Worm (Caenorhabditis elegans) whole organism, L1 larva: ENCODE results near the gene sox-4.

Source experiments
- snu-23 ChIP-seq: sonication (generic microtip); optimal IDR thresholded peaks from 2 replicates; lab custom pipeline; 2016; ENCODE audit warnings: missing genetic modification characterization, missing compliant biosample characterization
- unc-62 ChIP-seq: fragments of 150-350 bp; optimal IDR thresholded peaks from 2 replicates; lab custom pipeline; 2014; ENCODE audit warnings: missing biosample characterization, missing genetic modification reagents, missing genetic modification characterization

DNA sequence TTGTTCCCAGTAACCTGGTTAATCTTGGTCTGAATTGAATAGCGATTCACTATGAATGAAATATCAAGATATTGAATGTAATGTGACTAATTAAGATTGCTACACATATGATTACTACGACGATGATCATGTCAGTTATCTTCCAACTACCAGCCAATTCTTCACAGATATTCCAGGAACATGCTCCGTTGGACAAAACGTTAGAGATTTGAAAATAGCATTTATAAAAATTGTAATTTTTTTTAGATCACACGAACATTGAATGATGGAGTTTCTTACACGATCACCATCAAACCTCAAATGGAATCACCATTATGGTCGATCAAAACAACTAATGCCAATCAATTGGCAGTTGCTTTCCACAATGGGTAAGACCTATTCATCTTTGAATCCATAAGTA lies 5.8 kb downstream of the sox-4 start:
- no peak for TF ChIP-seq snu-23
- TF ChIP-seq unc-62 (GFP tag; lab: Kevin White, UChicago): no peak
